Worm (Caenorhabditis elegans) whole organism, L4 larva: ENCODE data around the gene mix-1.

Experiments used
- D1046.2 ChIP-seq: fragments of 200-800 bp; sonication (Bioruptor generic); IDR thresholded peaks from 2 replicates; pipeline ENCODE4 v1.3.6; 2022; ENCODE audit warnings: missing genetic modification characterization, missing compliant biosample characterization
- F26F4.8 ChIP-seq: fragments of 200-800 bp; sonication (Bioruptor generic); conservative IDR thresholded peaks from 2 replicates; pipeline ENCODE4 v1.3.6; 2022; ENCODE audit warnings: missing genetic modification characterization, missing compliant biosample characterization
- F37D6.2 ChIP-seq: sonication (generic microtip); optimal IDR thresholded peaks from 2 replicates; lab custom pipeline; 2016; ENCODE audit warnings: mild to moderate bottlenecking, missing genetic modification characterization, missing compliant biosample characterization
- Y48G9A.11 ChIP-seq: fragments of 200-800 bp; sonication (Bioruptor generic); IDR thresholded peaks from 2 replicates; pipeline ENCODE4 v1.3.6; 2022; ENCODE audit warnings: missing genetic modification reagents, missing genetic modification characterization, missing compliant biosample characterization
- aha-1 ChIP-seq: fragments of 150-350 bp; peaks from one replicate; lab custom pipeline; 2014; ENCODE audit warnings: missing biosample characterization, missing genetic modification characterization
- ama-1 ChIP-seq: fragments of 150-350 bp; optimal IDR thresholded peaks from 2 replicates; lab custom pipeline; 2014; ENCODE audit warnings: inconsistent platforms, mixed read lengths
- arid-1 ChIP-seq: fragments of 200-800 bp; sonication (Bioruptor generic); conservative IDR thresholded peaks from 2 replicates; pipeline ENCODE4 v1.3.6; 2022; ENCODE audit warnings: missing genetic modification reagents, missing genetic modification characterization, missing compliant biosample characterization
- ces-1 ChIP-seq: fragments of 150-350 bp; sonication (generic microtip); optimal IDR thresholded peaks from 4 replicates; lab custom pipeline; 2014; ENCODE audit warnings: missing biosample characterization, missing genetic modification reagents, missing genetic modification characterization
- cey-2 ChIP-seq: sonication (generic microtip); optimal IDR thresholded peaks from 3 replicates; lab custom pipeline; 2017; ENCODE audit warnings: missing genetic modification characterization, mild to moderate bottlenecking, missing compliant biosample characterization, antibody characterized with exemption, borderline replicate concordance; ENCODE audit not compliant: insufficient read depth
- daf-16 ChIP-seq, 3 experiments: sonication (generic microtip); optimal IDR thresholded peaks; 2 replicates each; lab custom pipeline; 2016 to 2017; ENCODE audit warnings: missing genetic modification characterization in 3 of 3, missing genetic modification reagents in 3 of 3, mild to moderate bottlenecking in 2 of 3, missing compliant biosample characterization in 2 of 3, missing biosample characterization in 1 of 3, moderate library complexity in 1 of 3
- daf-19 ChIP-seq: fragments of 200-800 bp; sonication (Bioruptor generic); conservative IDR thresholded peaks from 2 replicates; pipeline ENCODE4 v1.3.6; 2022; ENCODE audit warnings: missing genetic modification characterization, missing compliant biosample characterization
- daf-8 ChIP-seq: fragments of 200-800 bp; sonication (Bioruptor generic); IDR thresholded peaks from 2 replicates; pipeline ENCODE4 v1.3.6; 2022; ENCODE audit warnings: missing genetic modification characterization, missing compliant biosample characterization
- dmd-6 ChIP-seq: fragments of 200-800 bp; sonication (Bioruptor generic); IDR thresholded peaks from 2 replicates; pipeline ENCODE4 v1.3.6; 2022; ENCODE audit warnings: missing genetic modification reagents, missing genetic modification characterization, missing compliant biosample characterization
- dpl-1 ChIP-seq: fragments of 150-350 bp; optimal IDR thresholded peaks from 2 replicates; lab custom pipeline; 2014; ENCODE audit warnings: missing biosample characterization, missing genetic modification reagents, missing genetic modification characterization
- duxl-1 ChIP-seq: sonication (generic microtip); optimal IDR thresholded peaks from 2 replicates; lab custom pipeline; 2016; ENCODE audit warnings: mild to moderate bottlenecking, missing genetic modification characterization, moderate library complexity, missing compliant biosample characterization; ENCODE audit not compliant: poor library complexity
- egl-43 ChIP-seq: fragments of 200-800 bp; sonication (Bioruptor generic); IDR thresholded peaks from 2 replicates; pipeline ENCODE4 v1.3.6; 2022; ENCODE audit warnings: missing genetic modification reagents, missing genetic modification characterization, missing compliant biosample characterization
- fkh-10 ChIP-seq: fragments of 150-350 bp; optimal IDR thresholded peaks from 2 replicates; lab custom pipeline; 2014; ENCODE audit warnings: missing biosample characterization, missing genetic modification reagents, missing genetic modification characterization
- hif-1 ChIP-seq, 2 experiments: sonication (generic microtip); optimal IDR thresholded peaks; 2 replicates each; lab custom pipeline; 2016 to 2017; ENCODE audit warnings: missing compliant biosample characterization in 2 of 2, missing genetic modification characterization in 2 of 2, missing genetic modification reagents in 2 of 2, missing genotype in 2 of 2, mild to moderate bottlenecking in 1 of 2
- hlh-11 ChIP-seq: fragments of 200-800 bp; sonication (Bioruptor generic); optimal IDR thresholded peaks from 2 replicates; lab custom pipeline; 2018; ENCODE audit warnings: mild to moderate bottlenecking, missing genetic modification characterization, missing compliant biosample characterization
- hlh-30 ChIP-seq: sonication (generic microtip); optimal IDR thresholded peaks from 2 replicates; lab custom pipeline; 2017; ENCODE audit warnings: antibody characterized with exemption, mild to moderate bottlenecking, missing genetic modification characterization, missing compliant biosample characterization; ENCODE audit not compliant: insufficient read depth
- lin-13 ChIP-seq: fragments of 150-350 bp; optimal IDR thresholded peaks from 2 replicates; lab custom pipeline; 2014; ENCODE audit warnings: missing biosample characterization, missing genetic modification reagents, missing genetic modification characterization
- lin-15B ChIP-seq: fragments of 150-350 bp; sonication (generic microtip); optimal IDR thresholded peaks from 3 replicates; lab custom pipeline; 2014; ENCODE audit warnings: missing biosample characterization, missing genetic modification characterization
- lin-29 ChIP-seq: fragments of 200-800 bp; sonication (Bioruptor generic); IDR thresholded peaks from 2 replicates; pipeline ENCODE4 v1.3.6; 2022; ENCODE audit warnings: missing genetic modification reagents, missing genetic modification characterization, missing compliant biosample characterization
- lin-38 ChIP-seq: fragments of 200-800 bp; sonication (Bioruptor generic); IDR thresholded peaks from 2 replicates; pipeline ENCODE4 v1.3.6; 2022; ENCODE audit warnings: missing genetic modification reagents, missing genetic modification characterization, missing compliant biosample characterization
- lsy-2 ChIP-seq, 2 experiments: fragments of 150-350 bp in 1 of 2; sonication (generic microtip) in 1 of 2; optimal IDR thresholded peaks; 2 replicates each; lab custom pipeline; 2014 to 2017; ENCODE audit warnings: missing biosample characterization in 2 of 2, missing genetic modification characterization in 2 of 2
- madf-5 ChIP-seq, 2 experiments: fragments of 200-800 bp; sonication (Bioruptor generic); IDR thresholded peaks; 2 replicates each; pipeline ENCODE4 v1.3.6; 2022; ENCODE audit warnings: missing compliant biosample characterization in 2 of 2, missing genetic modification characterization in 2 of 2
- mdt-29 ChIP-seq: fragments of 200-800 bp; sonication (Bioruptor generic); IDR thresholded peaks from 2 replicates; pipeline ENCODE4 v1.3.6; 2022; ENCODE audit warnings: missing genetic modification reagents, missing genetic modification characterization, missing compliant biosample characterization
- mes-2 ChIP-seq: sonication (generic microtip); optimal IDR thresholded peaks from 2 replicates; lab custom pipeline; 2016; ENCODE audit warnings: missing genotype, mild to moderate bottlenecking, missing genetic modification characterization, missing compliant biosample characterization; ENCODE audit not compliant: poor library complexity, severe bottlenecking
- mxl-3 ChIP-seq: fragments of 200-800 bp; sonication (Bioruptor generic); optimal IDR thresholded peaks from 2 replicates; lab custom pipeline; 2018; ENCODE audit warnings: mild to moderate bottlenecking, missing genetic modification characterization, missing compliant biosample characterization
- nhr-102 ChIP-seq: sonication (generic microtip); optimal IDR thresholded peaks from 2 replicates; lab custom pipeline; 2016; ENCODE audit warnings: mild to moderate bottlenecking, missing genetic modification characterization, moderate library complexity, missing compliant biosample characterization
- nhr-25 ChIP-seq: sonication (generic microtip); optimal IDR thresholded peaks from 2 replicates; lab custom pipeline; 2017; ENCODE audit warnings: missing genetic modification characterization, mild to moderate bottlenecking, missing compliant biosample characterization, antibody characterized with exemption, moderate library complexity, borderline replicate concordance; ENCODE audit not compliant: insufficient read depth
- nhr-41 ChIP-seq: fragments of 200-800 bp; sonication (Bioruptor generic); IDR thresholded peaks from 2 replicates; pipeline ENCODE4 v1.3.6; 2022; ENCODE audit warnings: missing genetic modification reagents, missing genetic modification characterization, missing compliant biosample characterization
- nhr-48 ChIP-seq: sonication (generic microtip); optimal IDR thresholded peaks from 2 replicates; lab custom pipeline; 2016; ENCODE audit warnings: mild to moderate bottlenecking, missing genetic modification characterization, missing compliant biosample characterization
- nhr-6 ChIP-seq: fragments of 150-350 bp; optimal IDR thresholded peaks from 2 replicates; lab custom pipeline; 2014; ENCODE audit warnings: missing biosample characterization, missing genetic modification characterization
- nhr-77 ChIP-seq: fragments of 150-350 bp; optimal IDR thresholded peaks from 2 replicates; lab custom pipeline; 2014; ENCODE audit warnings: missing biosample characterization, missing genetic modification characterization
- rbr-2 ChIP-seq: sonication (generic microtip); optimal IDR thresholded peaks from 2 replicates; lab custom pipeline; 2016; ENCODE audit warnings: missing genotype, missing genetic modification characterization, missing compliant biosample characterization
- set-16 ChIP-seq: fragments of 200-800 bp; sonication (Bioruptor generic); IDR thresholded peaks from 2 replicates; pipeline ENCODE4 v1.3.6; 2022; ENCODE audit warnings: missing genetic modification reagents, missing genetic modification characterization, missing compliant biosample characterization
- skn-1 ChIP-seq: fragments of 150-350 bp; optimal IDR thresholded peaks from 2 replicates; lab custom pipeline; 2014; ENCODE audit warnings: missing biosample characterization, missing genetic modification characterization
- spr-3 ChIP-seq: fragments of 200-800 bp; sonication (Bioruptor generic); optimal IDR thresholded peaks from 2 replicates; lab custom pipeline; 2018; ENCODE audit warnings: mild to moderate bottlenecking, missing genetic modification characterization, missing compliant biosample characterization
- unc-130 ChIP-seq: sonication (generic microtip); optimal IDR thresholded peaks from 2 replicates; lab custom pipeline; 2016; ENCODE audit warnings: missing genetic modification reagents, missing genetic modification characterization, missing compliant biosample characterization
- unc-62 ChIP-seq, 3 experiments: fragments of 150-350 bp in 1 of 3; sonication (generic microtip); optimal IDR thresholded peaks in 2 of 3; peaks in 1 of 3; 1 replicate in 1 of 3; 2 replicates in 2 of 3; lab custom pipeline; 2014 to 2017; ENCODE audit warnings: missing biosample characterization in 3 of 3, missing genetic modification characterization in 3 of 3, missing genetic modification reagents in 3 of 3, missing genotype in 1 of 3
- zfp-2 ChIP-seq: sonication (generic microtip); optimal IDR thresholded peaks from 2 replicates; lab custom pipeline; 2016; ENCODE audit warnings: mild to moderate bottlenecking, missing genetic modification characterization, missing compliant biosample characterization
- ztf-11 ChIP-seq: fragments of 150-350 bp; optimal IDR thresholded peaks from 2 replicates; lab custom pipeline; 2014; ENCODE audit warnings: missing biosample characterization, missing genetic modification characterization

mix-1 gene

DNA sequence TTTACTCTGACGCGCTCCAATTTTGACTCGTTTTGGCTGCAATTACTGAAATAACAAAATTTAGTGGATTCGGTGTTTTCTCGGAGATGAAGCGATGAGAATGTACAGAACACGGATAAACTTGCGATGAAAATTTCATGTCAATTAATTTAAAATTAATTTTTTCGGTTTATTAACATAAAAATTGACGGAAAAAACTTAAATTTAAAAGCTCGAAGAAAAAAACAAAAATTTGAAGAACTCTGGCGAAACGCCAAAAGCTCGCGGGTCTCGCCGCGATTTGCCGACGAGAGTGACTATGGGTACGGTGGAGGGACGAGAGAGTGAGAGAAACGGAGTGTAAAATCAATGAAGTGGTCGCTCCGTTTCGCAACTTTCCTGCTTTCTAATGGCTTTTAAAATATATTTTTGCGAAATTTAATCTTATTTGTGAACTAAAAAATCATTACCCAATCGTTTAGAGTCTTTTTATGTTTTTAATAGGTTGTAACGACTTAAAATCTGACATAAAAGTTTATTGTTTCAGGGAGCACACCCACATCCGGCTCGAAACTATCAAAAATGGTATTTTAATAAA lies 44.7 kb downstream of the mix-1 start, which contains the start of the genes gmps-1 and cap-2 (continued):
- TF ChIP-seq nhr-41 (GFP tag; lab: Robert Waterston, UW) (no peak), madf-5 (GFP tag; IDR thresholded peaks at IDR 0.05; lab: Robert Waterston, UW) (no peak), Y48G9A.11 (GFP tag; lab: Robert Waterston, UW) (peak; percentile 78), lin-38 (GFP tag; lab: Robert Waterston, UW) (peak; percentile 93), ces-1 (GFP tag; lab: Kevin White, UChicago) (peak; percentile 75), egl-43 (GFP tag; lab: Robert Waterston, UW) (peak; percentile 92), zfp-2 (peak; percentile 74), lin-15B (tag; lab: Kevin White, UChicago) (peak; percentile 43), dpl-1 (peak; percentile 91), lin-29 (GFP tag; lab: Robert Waterston, UW) (peak; percentile 86), nhr-102 (tag; lab: Kevin White, UChicago) (peak; percentile 96), unc-62 (GFP tag; optimal IDR thresholded peaks at IDR 0.05 in 1 of 2; lab: Kevin White, UChicago) (peak in 1 of 2 experiments; percentile 58), unc-62 (tag; optimal IDR thresholded peaks at IDR 0.05; lab: Kevin White, UChicago) (no peak), cey-2 (tag; lab: Kevin White, UChicago) (no peak), mdt-29 (GFP tag; lab: Robert Waterston, UW) (peak; percentile 91), lsy-2 (tag; optimal IDR thresholded peaks at IDR 0.05; lab: Kevin White, UChicago) (peak; percentile 100), D1046.2 (GFP tag; lab: Robert Waterston, UW) (peak; percentile 7; the same call in 1 of the 2 replicates)
- TF ChIP-seq, all 104 proteins: peak for 83

DNA sequence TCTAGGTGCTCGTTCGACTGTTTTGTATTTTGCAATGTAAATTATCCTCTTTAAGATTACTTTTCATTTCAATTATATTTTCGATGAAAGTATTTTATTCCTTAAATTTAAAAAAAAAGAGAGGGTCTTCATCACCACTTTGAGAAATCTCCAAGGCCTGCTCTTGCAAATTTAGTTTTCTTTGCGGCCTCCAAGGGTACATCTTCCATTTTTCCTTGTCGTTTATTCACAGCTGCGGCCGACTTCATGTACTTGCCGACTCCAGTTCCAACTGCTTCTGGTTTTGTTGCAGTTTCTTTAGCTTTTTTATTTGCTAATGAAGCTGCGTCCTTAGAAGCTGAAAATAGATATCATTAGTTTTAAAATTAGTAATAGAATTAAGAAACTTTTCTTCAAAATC lies 46.7 kb downstream of the mix-1 start:
- TF ChIP-seq daf-8 (no peak), set-16 (no peak), duxl-1 (tag; lab: Kevin White, UChicago) (no peak), aha-1 (peak; percentile 57), lsy-2 (tag; optimal IDR thresholded peaks at IDR 0.05; lab: Kevin White, UChicago) (peak in 1 of 2 experiments; percentile 25), ama-1 (lab: Kevin White, UChicago) (peak; percentile 35), F37D6.2 (tag; lab: Kevin White, UChicago) (no peak), nhr-48 (tag; lab: Kevin White, UChicago) (peak; percentile 15), lin-38 (GFP tag; lab: Robert Waterston, UW) (peak; percentile 41; the same call in 1 of the 2 replicates), skn-1 (tag; lab: Kevin White, UChicago) (no peak), F26F4.8 (no peak)

DNA sequence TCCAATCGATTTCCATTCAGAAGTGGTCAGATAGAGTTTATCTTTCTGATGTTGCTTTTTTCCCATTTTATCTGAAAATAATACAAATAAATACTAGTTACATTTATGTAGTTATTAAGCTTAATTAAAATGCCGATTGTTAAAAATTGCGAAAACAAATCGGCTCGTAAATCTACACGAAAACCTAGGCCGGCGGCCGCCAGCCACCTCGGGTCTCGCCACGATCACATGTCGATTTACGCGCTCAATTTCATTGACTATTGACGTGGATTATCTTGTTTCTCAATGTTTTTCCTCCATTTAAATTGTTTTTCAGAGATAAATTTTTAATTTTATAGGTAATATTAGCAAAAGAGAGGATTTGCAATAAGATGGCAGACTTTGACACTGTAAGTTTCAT lies 48.5 kb downstream of the mix-1 start, which contains the start of the genes cyn-4 and copz-1:
Gene cyn-4 (minus strand): TSS at position 71 of the 400 bp plus-strand sequence.
Gene copz-1 (plus strand): TSS at position 339 of the 400 bp plus-strand sequence.
- TF ChIP-seq unc-130 (GFP tag; lab: Kevin White, UChicago), result peak; percentile 92
- peak; percentile 68 for TF ChIP-seq hlh-11 (tag; lab: Kevin White, UChicago)
- no peak for TF ChIP-seq daf-16 (GFP tag; optimal IDR thresholded peaks at IDR 0.05; lab: Kevin White, UChicago)
- peak; percentile 51 for TF ChIP-seq daf-16 (tag; optimal IDR thresholded peaks at IDR 0.05; lab: Kevin White, UChicago)
- no peak for TF ChIP-seq spr-3 (GFP tag; lab: Kevin White, UChicago)
- peak; percentile 0 for TF ChIP-seq ces-1 (GFP tag; lab: Kevin White, UChicago)
- TF ChIP-seq lin-38 (GFP tag; lab: Robert Waterston, UW), result peak; percentile 69
- TF ChIP-seq ztf-11 (tag; lab: Kevin White, UChicago), result no peak
- TF ChIP-seq duxl-1 (tag; lab: Kevin White, UChicago), result peak; percentile 50
- peak; percentile 80 for TF ChIP-seq hlh-30 (tag; lab: Kevin White, UChicago)
- TF ChIP-seq nhr-6 (tag; lab: Kevin White, UChicago), result peak; percentile 66
- TF ChIP-seq lin-15B (tag; lab: Kevin White, UChicago), result no peak
- no peak for TF ChIP-seq mxl-3 (GFP tag; lab: Kevin White, UChicago)
- TF ChIP-seq mes-2 (tag; lab: Kevin White, UChicago), result peak; percentile 98
- TF ChIP-seq nhr-25, result peak; percentile 15
- TF ChIP-seq nhr-77 (tag; lab: Kevin White, UChicago), result peak; percentile 3
- TF ChIP-seq dmd-6 (GFP tag; lab: Robert Waterston, UW), result peak; percentile 32; the same call in 1 of the 2 replicates
- peak; percentile 40; the same call in 1 of the 2 replicates for TF ChIP-seq arid-1 (GFP tag; lab: Robert Waterston, UW)
- TF ChIP-seq rbr-2 (tag; lab: Kevin White, UChicago), result peak; percentile 69
- TF ChIP-seq fkh-10 (GFP tag; lab: Kevin White, UChicago), result peak; percentile 49
- TF ChIP-seq daf-19 (GFP tag; lab: Robert Waterston, UW), result no peak
- TF ChIP-seq lin-13, result peak; percentile 38
- peak; percentile 81 for TF ChIP-seq aha-1
- TF ChIP-seq egl-43 (GFP tag; lab: Robert Waterston, UW), result no peak
- peak in 1 of 2 experiments; percentile 88 for TF ChIP-seq hif-1 (tag; optimal IDR thresholded peaks at IDR 0.05; lab: Kevin White, UChicago)
- TF ChIP-seq lsy-2 (tag; optimal IDR thresholded peaks at IDR 0.05; lab: Kevin White, UChicago), result peak; percentile 50 to 94
